Worm (Caenorhabditis elegans) whole organism, midembryonic: Measurements from ENCODE around the gene K11H12.3.

Experiments
- T22C8.4 ChIP-seq: fragments of 200-800 bp; sonication (Bioruptor generic); IDR thresholded peaks from 2 replicates; pipeline ENCODE4 v1.3.6; 2022; ENCODE audit warnings: missing genetic modification characterization, missing compliant biosample characterization
- cog-1 ChIP-seq: sonication (generic microtip); optimal IDR thresholded peaks from 2 replicates; lab custom pipeline; 2016; ENCODE audit warnings: missing genetic modification characterization, missing compliant biosample characterization
- flt-1 ChIP-seq: fragments of 200-800 bp; sonication (Bioruptor generic); IDR thresholded peaks from 2 replicates; pipeline ENCODE4 v1.3.6; 2022; ENCODE audit warnings: missing genetic modification characterization, missing compliant biosample characterization
- med-1 ChIP-seq: sonication (generic microtip); optimal IDR thresholded peaks from 2 replicates; lab custom pipeline; 2017; ENCODE audit warnings: missing genetic modification characterization, mild to moderate bottlenecking, missing compliant biosample characterization, antibody characterized with exemption, missing genetic modification reagents; ENCODE audit not compliant: insufficient read depth
- ref-1 ChIP-seq: fragments of 200-800 bp; sonication (Bioruptor generic); conservative IDR thresholded peaks from 2 replicates; pipeline ENCODE4 v1.3.6; 2022; ENCODE audit warnings: missing genetic modification reagents, missing genetic modification characterization, missing compliant biosample characterization
- tab-1 ChIP-seq: fragments of 200-800 bp; sonication (Bioruptor generic); IDR thresholded peaks from 2 replicates; pipeline ENCODE4 v1.3.6; 2022; ENCODE audit warnings: missing genetic modification characterization, missing compliant biosample characterization
- ztf-23 ChIP-seq: fragments of 200-800 bp; sonication (Bioruptor generic); IDR thresholded peaks from 2 replicates; pipeline ENCODE4 v1.3.6; 2022; ENCODE audit warnings: missing genetic modification reagents, missing genetic modification characterization, missing compliant biosample characterization
- ztf-29 ChIP-seq: fragments of 200-800 bp; sonication (Bioruptor generic); IDR thresholded peaks from 2 replicates; pipeline ENCODE4 v1.3.6; 2022; ENCODE audit warnings: missing genetic modification reagents, missing genetic modification characterization, missing compliant biosample characterization

- TF ChIP-seq ztf-23 (GFP tag; lab: Robert Waterston, UW): no peak
- TF ChIP-seq ztf-29 (GFP tag; lab: Robert Waterston, UW): no peak
- no peak for TF ChIP-seq tab-1 (GFP tag; lab: Robert Waterston, UW)
- TF ChIP-seq cog-1 (tag; lab: Kevin White, UChicago): no peak
- TF ChIP-seq med-1 (GFP tag; lab: Kevin White, UChicago): no peak
- TF ChIP-seq T22C8.4 (GFP tag; lab: Robert Waterston, UW): no peak
- no peak for TF ChIP-seq flt-1
- TF ChIP-seq ref-1 (GFP tag; lab: Robert Waterston, UW): no peak
These were observed 43.0 kb upstream of the K11H12.3 start, which contains the start of gene clec-164 for ce11 chrIV:716323-716722.
